Worm (Caenorhabditis elegans): Measurements from ENCODE around the gene Y41C4A.18.
A peak's percentile ranks its signal among the peaks of the same experiment; 100 is the strongest.

The Y41C4A.18 gene

ce11 chrIII:11730312-11730711 lies at the start of gene Y41C4A.18:
Y41C4A.18 (plus strand) TSS chrIII:11730612.
- TF ChIP-seq nhr-11 (tag; optimal IDR thresholded peaks at IDR 0.05) (no peak), skn-1 (tag; optimal IDR thresholded peaks at IDR 0.05) (no peak), elt-3 (tag; optimal IDR thresholded peaks at IDR 0.05) (no peak), lsy-12 (tag; optimal IDR thresholded peaks at IDR 0.05) (no peak), lin-15B (tag; optimal IDR thresholded peaks at IDR 0.05) (no peak)

DNA sequence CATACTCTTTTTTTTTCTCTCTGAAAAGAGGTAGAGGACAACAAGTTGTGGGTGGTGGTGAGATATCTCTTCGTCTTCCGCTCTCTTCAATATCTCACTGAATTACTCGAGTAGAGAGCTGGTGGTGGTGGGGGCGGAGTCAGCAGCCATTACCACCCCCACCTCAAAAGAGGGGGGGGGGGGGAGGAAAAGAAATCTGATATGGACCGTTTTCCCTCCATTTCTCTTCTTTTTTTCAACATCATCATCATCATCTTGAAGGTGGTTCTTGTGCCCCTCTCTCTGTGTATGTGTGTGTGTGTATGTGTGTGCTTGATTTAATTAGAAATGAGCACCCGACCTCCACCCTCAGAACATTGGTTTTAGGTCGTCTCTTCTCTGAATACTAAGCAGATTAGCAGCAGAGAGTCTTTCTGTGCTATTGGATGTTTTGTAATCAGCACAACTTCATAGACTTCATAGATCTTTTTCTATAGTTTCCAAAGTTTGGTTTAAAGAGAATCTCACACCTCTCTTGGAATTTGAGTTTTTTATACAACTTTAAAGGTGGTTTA lies 48.9 kb upstream of the Y41C4A.18 start:
- TF ChIP-seq pqm-1 (tag; optimal IDR thresholded peaks at IDR 0.05) (no peak), elt-2 (tag; optimal IDR thresholded peaks at IDR 0.05) (no peak), egl-27 (tag; optimal IDR thresholded peaks at IDR 0.05) (no peak), ztf-11 (tag; optimal IDR thresholded peaks at IDR 0.05) (no peak), nfya-1 (tag; optimal IDR thresholded peaks at IDR 0.05; ENCODE audit: insufficient read depth) (no peak), jun-1 (tag; optimal IDR thresholded peaks at IDR 0.05) (no peak), unc-39 (tag; optimal IDR thresholded peaks at IDR 0.05) (no peak), lsy-12 (tag; optimal IDR thresholded peaks at IDR 0.05) (no peak), lin-39 (tag; optimal IDR thresholded peaks at IDR 0.05) (no peak), nhr-77 (tag; optimal IDR thresholded peaks at IDR 0.05) (no peak), ztf-4 (tag; optimal IDR thresholded peaks at IDR 0.05) (no peak), ceh-28 (tag; optimal IDR thresholded peaks at IDR 0.05) (no peak), nhr-25 (tag; optimal IDR thresholded peaks at IDR 0.05) (no peak), tbx-2 (tag; optimal IDR thresholded peaks at IDR 0.05) (no peak)

ce11 chrIII:11683038-11683437 lies 47.4 kb upstream of the Y41C4A.18 start:
- TF ChIP-seq fkh-2 (tag; optimal IDR thresholded peaks at IDR 0.05), result no peak
- TF ChIP-seq hmg-11 (tag; optimal IDR thresholded peaks at IDR 0.05), result no peak
- TF ChIP-seq ztf-4 (tag; optimal IDR thresholded peaks at IDR 0.05), result no peak

- TF ChIP-seq fkh-10 (GFP tag; optimal IDR thresholded peaks at IDR 0.05) (no peak), tbx-2 (tag; optimal IDR thresholded peaks at IDR 0.05) (peak; percentile 56)
Observed at ce11 chrIII:11683790-11684189, 46.6 kb upstream of the Y41C4A.18 start.

DNA sequence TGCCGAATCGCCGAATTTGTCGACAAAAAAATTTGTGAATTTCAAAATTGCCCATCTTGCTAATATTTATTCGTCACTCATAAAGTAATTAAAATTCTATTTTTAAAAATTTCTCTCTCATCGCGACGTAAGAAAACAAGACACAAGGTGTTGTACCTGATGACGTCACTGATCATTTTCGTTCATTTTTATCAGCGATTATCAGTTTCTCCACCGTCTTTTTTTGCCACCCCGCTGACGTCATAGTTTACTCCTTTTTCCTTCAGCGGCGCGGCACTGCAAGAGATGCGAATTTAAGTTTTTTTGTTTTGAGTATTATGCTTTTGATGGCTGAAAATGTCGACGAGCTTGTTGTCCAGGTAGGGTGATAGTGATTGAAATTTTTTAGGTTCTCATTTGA lies 45.6 kb upstream of the Y41C4A.18 start:
- TF ChIP-seq tbx-2 (tag; optimal IDR thresholded peaks at IDR 0.05) (no peak), egl-5 (tag; optimal IDR thresholded peaks at IDR 0.05) (no peak), fos-1 (tag; optimal IDR thresholded peaks at IDR 0.05) (no peak), nhr-11 (tag; optimal IDR thresholded peaks at IDR 0.05) (no peak), nhr-43 (tag; optimal IDR thresholded peaks at IDR 0.05; ENCODE audit: poor library complexity, severe bottlenecking) (no peak), elt-2 (tag; optimal IDR thresholded peaks at IDR 0.05) (peak; percentile 92), fkh-10 (GFP tag; optimal IDR thresholded peaks at IDR 0.05) (no peak), ceh-28 (tag; optimal IDR thresholded peaks at IDR 0.05) (peak; percentile 4), pqm-1 (tag; optimal IDR thresholded peaks at IDR 0.05) (peak; percentile 73), lin-39 (tag; optimal IDR thresholded peaks at IDR 0.05) (no peak), pha-4 (tag; optimal IDR thresholded peaks at IDR 0.05) (peak; percentile 31), jun-1 (tag; optimal IDR thresholded peaks at IDR 0.05) (peak; percentile 30)

DNA sequence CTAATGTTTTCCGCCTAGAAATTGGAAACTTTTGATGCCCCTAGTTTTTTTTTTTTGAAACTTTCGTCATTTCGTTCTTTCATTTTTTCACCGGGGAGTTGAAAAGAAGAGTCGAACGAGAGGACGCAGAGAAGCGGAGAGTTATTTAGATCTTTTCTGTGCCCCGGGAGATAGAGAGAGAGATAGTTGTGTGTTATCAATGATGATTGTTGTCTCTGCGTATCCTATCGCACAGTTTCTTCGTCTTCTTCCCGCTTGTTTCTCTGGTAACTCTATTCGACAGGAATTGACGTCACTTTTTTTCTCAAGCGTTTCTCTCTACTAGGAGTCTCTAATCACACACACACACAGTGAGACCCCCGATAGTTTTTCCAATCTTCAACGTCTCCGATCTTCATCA lies 41.1 kb upstream of the Y41C4A.18 start:
- peak; percentile 35 for TF ChIP-seq nfya-1 (tag; optimal IDR thresholded peaks at IDR 0.05; ENCODE audit: insufficient read depth)
- no peak for TF ChIP-seq aly-2 (tag; optimal IDR thresholded peaks at IDR 0.05)
- TF ChIP-seq elt-1 (tag; optimal IDR thresholded peaks at IDR 0.05), result no peak
- TF ChIP-seq egl-27 (tag; optimal IDR thresholded peaks at IDR 0.05), result peak; percentile 41
- TF ChIP-seq ama-1 (optimal IDR thresholded peaks at IDR 0.05), result peak; percentile 3
- peak; percentile 78 for TF ChIP-seq pha-4 (tag; optimal IDR thresholded peaks at IDR 0.05)
- TF ChIP-seq fkh-2 (tag; optimal IDR thresholded peaks at IDR 0.05), result no peak
- TF ChIP-seq jun-1 (tag; optimal IDR thresholded peaks at IDR 0.05), result peak; percentile 92
- no peak for TF ChIP-seq nhr-28 (tag; optimal IDR thresholded peaks at IDR 0.05)
- TF ChIP-seq ceh-16 (tag; optimal IDR thresholded peaks at IDR 0.05), result no peak
- TF ChIP-seq nhr-23 (tag; optimal IDR thresholded peaks at IDR 0.05), result peak; percentile 67
- peak; percentile 75 for TF ChIP-seq skn-1 (tag; optimal IDR thresholded peaks at IDR 0.05)
- peak in 2 of 3 experiments; percentile 19 to 78 for TF ChIP-seq elt-3 (tag; optimal IDR thresholded peaks at IDR 0.05)
- TF ChIP-seq R02D3.7 (tag; optimal IDR thresholded peaks at IDR 0.05), result peak; percentile 47
- TF ChIP-seq lin-15B (tag; optimal IDR thresholded peaks at IDR 0.05), result peak; percentile 8
- peak; percentile 96 for TF ChIP-seq elt-2 (tag; optimal IDR thresholded peaks at IDR 0.05)
- no peak for TF ChIP-seq nhr-25 (tag; optimal IDR thresholded peaks at IDR 0.05)
- no peak for TF ChIP-seq nhr-11 (tag; optimal IDR thresholded peaks at IDR 0.05)
- peak; percentile 32 for TF ChIP-seq nhr-43 (tag; optimal IDR thresholded peaks at IDR 0.05; ENCODE audit: poor library complexity, severe bottlenecking)
- TF ChIP-seq pqm-1 (tag; optimal IDR thresholded peaks at IDR 0.05), result peak; percentile 90
- TF ChIP-seq lsy-12 (tag; optimal IDR thresholded peaks at IDR 0.05), result peak; percentile 16
- TF ChIP-seq unc-62 (GFP tag; optimal IDR thresholded peaks at IDR 0.05), result peak; percentile 5
